Fruit fly (Drosophila melanogaster) whole organism, prepupa: ENCODE results near the gene CG9616.
A peak's percentile ranks its signal among the peaks of the same experiment; 100 is the strongest.

Source experiments
- Blimp-1 ChIP-seq: fragments of 200-800 bp; sonication (Bioruptor generic); optimal IDR thresholded peaks from 3 replicates; lab custom pipeline; 2017; ENCODE audit warnings: missing biosample characterization, missing genetic modification characterization, mild to moderate bottlenecking, moderate library complexity, missing genetic modification reagents
- CG10631 ChIP-seq: fragments of 200-800 bp; sonication (Bioruptor generic); optimal IDR thresholded peaks from 2 replicates; lab custom pipeline; 2016; ENCODE audit warnings: missing biosample characterization, missing genetic modification characterization
- CG10669 ChIP-seq: fragments of 200-800 bp; sonication (Bioruptor generic); optimal IDR thresholded peaks from 3 replicates; lab custom pipeline; 2018; ENCODE audit warnings: missing biosample characterization, mild to moderate bottlenecking, missing genetic modification characterization, moderate library complexity
- CG11294 ChIP-seq: fragments of 200-800 bp; sonication (Bioruptor generic); IDR thresholded peaks from 2 replicates; pipeline ENCODE4 v1.3.6; 2022; ENCODE audit warnings: missing biosample characterization, missing genetic modification characterization
- CG11762 ChIP-seq: fragments of 200-800 bp; sonication (Bioruptor generic); optimal IDR thresholded peaks from 3 replicates; lab custom pipeline; 2016; ENCODE audit warnings: missing biosample characterization, missing genetic modification characterization; ENCODE audit not compliant: insufficient read depth
- CG1621 ChIP-seq: fragments of 200-800 bp; sonication (Bioruptor generic); optimal IDR thresholded peaks from 3 replicates; lab custom pipeline; 2018; ENCODE audit warnings: missing biosample characterization, mild to moderate bottlenecking, missing genetic modification characterization
- CG3032 ChIP-seq: fragments of 200-800 bp; optimal IDR thresholded peaks from 2 replicates; lab custom pipeline; 2019; ENCODE audit warnings: missing biosample characterization, mild to moderate bottlenecking, missing genetic modification characterization, moderate library complexity
- CG31627 ChIP-seq: fragments of 200-800 bp; sonication (Bioruptor generic); optimal IDR thresholded peaks from 3 replicates; lab custom pipeline; 2016; ENCODE audit warnings: missing biosample characterization, missing genetic modification characterization
- CG32006 ChIP-seq: fragments of 200-800 bp; sonication (Bioruptor generic); optimal IDR thresholded peaks from 3 replicates; lab custom pipeline; 2017; ENCODE audit warnings: missing biosample characterization, mild to moderate bottlenecking, missing genetic modification characterization
- CG34406 ChIP-seq: fragments of 200-800 bp; sonication (Bioruptor generic); optimal IDR thresholded peaks from 3 replicates; lab custom pipeline; 2016; ENCODE audit warnings: missing biosample characterization, missing genetic modification characterization
- CG3919 ChIP-seq: fragments of 200-800 bp; sonication (Bioruptor generic); optimal IDR thresholded peaks from 3 replicates; lab custom pipeline; 2016; ENCODE audit warnings: missing biosample characterization, missing genetic modification characterization
- CG4318 ChIP-seq: fragments of 200-800 bp; sonication (Bioruptor generic); optimal IDR thresholded peaks from 3 replicates; lab custom pipeline; 2017; ENCODE audit warnings: missing biosample characterization, mild to moderate bottlenecking, missing genetic modification characterization
- CG6163 ChIP-seq: fragments of 200-800 bp; sonication (Bioruptor generic); IDR thresholded peaks from 3 replicates; pipeline ENCODE4 v1.3.6; 2022; ENCODE audit warnings: missing biosample characterization, missing genetic modification characterization
- CG6276 ChIP-seq: fragments of 200-800 bp; sonication (Bioruptor generic); optimal IDR thresholded peaks from 2 replicates; lab custom pipeline; 2017; ENCODE audit warnings: missing biosample characterization, mild to moderate bottlenecking, missing genetic modification characterization
- CG6808 ChIP-seq: fragments of 200-800 bp; sonication (Bioruptor generic); optimal IDR thresholded peaks from 3 replicates; lab custom pipeline; 2017; ENCODE audit warnings: missing biosample characterization, missing genetic modification characterization, mild to moderate bottlenecking, moderate library complexity, missing genetic modification reagents
- CG8119 ChIP-seq: fragments of 200-800 bp; sonication (Bioruptor generic); IDR thresholded peaks from 3 replicates; pipeline ENCODE4 v1.3.6; 2022; ENCODE audit warnings: missing biosample characterization, missing genetic modification characterization
- CG8319 ChIP-seq: fragments of 200-800 bp; sonication (Bioruptor generic); optimal IDR thresholded peaks from 3 replicates; lab custom pipeline; 2016; ENCODE audit warnings: missing biosample characterization, missing genetic modification characterization
- CG8632 ChIP-seq: fragments of 200-800 bp; sonication (Bioruptor generic); optimal IDR thresholded peaks from 3 replicates; lab custom pipeline; 2016; ENCODE audit warnings: missing biosample characterization, missing genetic modification characterization
- Eip75B ChIP-seq: fragments of 200-800 bp; sonication (Bioruptor generic); optimal IDR thresholded peaks from 3 replicates; lab custom pipeline; 2016; ENCODE audit warnings: missing biosample characterization, missing genetic modification characterization
- Eip93F ChIP-seq: fragments of 200-800 bp; sonication (Bioruptor generic); optimal IDR thresholded peaks from 2 replicates; lab custom pipeline; 2016; ENCODE audit warnings: missing biosample characterization, mild to moderate bottlenecking, missing genetic modification characterization
- Ets96B ChIP-seq: fragments of 200-800 bp; optimal IDR thresholded peaks from 2 replicates; lab custom pipeline; 2019; ENCODE audit warnings: missing biosample characterization, mild to moderate bottlenecking, missing genetic modification characterization, moderate library complexity
- Gug ChIP-seq: fragments of 200-800 bp; sonication (Bioruptor generic); IDR thresholded peaks from 2 replicates; pipeline ENCODE4 v1.3.6; 2022; ENCODE audit warnings: missing biosample characterization, missing genetic modification characterization
- Hr38 ChIP-seq: sonication (Bioruptor generic); optimal IDR thresholded peaks from 2 replicates; lab custom pipeline; 2016; ENCODE audit warnings: missing biosample characterization, missing genetic modification characterization
- Hr39 ChIP-seq: fragments of 200-800 bp; sonication (Bioruptor generic); optimal IDR thresholded peaks from 2 replicates; lab custom pipeline; 2016; ENCODE audit warnings: missing biosample characterization, missing genetic modification characterization
- Lpt ChIP-seq: fragments of 200-800 bp; sonication (Bioruptor generic); optimal IDR thresholded peaks from 3 replicates; lab custom pipeline; 2016; ENCODE audit warnings: missing biosample characterization, missing genetic modification characterization
- Met ChIP-seq: fragments of 200-800 bp; sonication (Bioruptor generic); optimal IDR thresholded peaks from 3 replicates; lab custom pipeline; 2016; ENCODE audit warnings: missing biosample characterization, missing genetic modification characterization
- OdsH ChIP-seq: fragments of 200-800 bp; sonication (Bioruptor generic); optimal IDR thresholded peaks from 3 replicates; lab custom pipeline; 2016; ENCODE audit warnings: missing biosample characterization, missing genetic modification characterization
- Smox ChIP-seq: fragments of 200-800 bp; sonication (Bioruptor generic); optimal IDR thresholded peaks from 3 replicates; lab custom pipeline; 2016; ENCODE audit warnings: missing biosample characterization, missing genetic modification characterization
- Sox102F ChIP-seq: fragments of 200-800 bp; sonication (Bioruptor generic); optimal IDR thresholded peaks from 2 replicates; lab custom pipeline; 2016; ENCODE audit warnings: missing biosample characterization, mild to moderate bottlenecking, missing genetic modification characterization
- Sox14 ChIP-seq: fragments of 200-800 bp; sonication (Bioruptor generic); optimal IDR thresholded peaks from 3 replicates; lab custom pipeline; 2016; ENCODE audit warnings: missing biosample characterization, missing genetic modification characterization
- Sox15 ChIP-seq: fragments of 200-800 bp; sonication (Bioruptor generic); optimal IDR thresholded peaks from 3 replicates; lab custom pipeline; 2016; ENCODE audit warnings: missing biosample characterization, missing genetic modification characterization
- achi ChIP-seq: fragments of 200-800 bp; sonication (Bioruptor generic); optimal IDR thresholded peaks from 3 replicates; lab custom pipeline; 2016; ENCODE audit warnings: missing biosample characterization, missing genetic modification characterization
- acj6 ChIP-seq: fragments of 200-800 bp; sonication (Bioruptor generic); optimal IDR thresholded peaks from 3 replicates; lab custom pipeline; 2016; ENCODE audit warnings: missing biosample characterization, missing genetic modification characterization
- cyc ChIP-seq: fragments of 200-800 bp; sonication (Bioruptor generic); optimal IDR thresholded peaks from 3 replicates; lab custom pipeline; 2016; ENCODE audit warnings: missing biosample characterization, missing genetic modification characterization
- dac ChIP-seq: fragments of 200-800 bp; sonication (Bioruptor generic); optimal IDR thresholded peaks from 2 replicates; lab custom pipeline; 2017; ENCODE audit warnings: missing biosample characterization, mild to moderate bottlenecking, missing genetic modification characterization
- eg ChIP-seq: fragments of 200-800 bp; sonication (Bioruptor generic); IDR thresholded peaks from 3 replicates; pipeline ENCODE4 v1.3.6; 2022; ENCODE audit warnings: missing biosample characterization, missing genetic modification characterization
- esn ChIP-seq: fragments of 200-800 bp; sonication (Bioruptor generic); optimal IDR thresholded peaks from 2 replicates; lab custom pipeline; 2016; ENCODE audit warnings: missing biosample characterization, mild to moderate bottlenecking, missing genetic modification characterization, moderate library complexity
- fd59A ChIP-seq: fragments of 200-800 bp; sonication (Bioruptor generic); optimal IDR thresholded peaks from 2 replicates; lab custom pipeline; 2017; ENCODE audit warnings: missing biosample characterization, mild to moderate bottlenecking, missing genetic modification characterization, missing genetic modification reagents
- fkh ChIP-seq: fragments of 200-800 bp; sonication (Bioruptor generic); optimal IDR thresholded peaks from 3 replicates; lab custom pipeline; 2017; ENCODE audit warnings: missing biosample characterization, mild to moderate bottlenecking, missing genetic modification characterization, moderate library complexity
- lz ChIP-seq: fragments of 200-800 bp; sonication (Bioruptor generic); optimal IDR thresholded peaks from 3 replicates; lab custom pipeline; 2016; ENCODE audit warnings: missing biosample characterization, missing genetic modification characterization
- net ChIP-seq: fragments of 200-800 bp; sonication (Bioruptor generic); optimal IDR thresholded peaks from 3 replicates; lab custom pipeline; 2016; ENCODE audit warnings: missing biosample characterization, missing genetic modification characterization
- pdm3 ChIP-seq: fragments of 200-800 bp; sonication (Bioruptor generic); optimal IDR thresholded peaks from 3 replicates; lab custom pipeline; 2016; ENCODE audit warnings: missing biosample characterization, missing genetic modification characterization
- spab ChIP-seq: fragments of 200-800 bp; sonication (Bioruptor generic); optimal IDR thresholded peaks from 2 replicates; lab custom pipeline; 2017; ENCODE audit warnings: missing biosample characterization, mild to moderate bottlenecking, missing genetic modification characterization, missing genetic modification reagents
- ss ChIP-seq, 2 experiments: fragments of 200-800 bp; sonication (Bioruptor generic); optimal IDR thresholded peaks; 2 replicates in 1 of 2; 3 replicates in 1 of 2; lab custom pipeline; 2017 to 2018; ENCODE audit warnings: mild to moderate bottlenecking in 2 of 2, missing biosample characterization in 2 of 2, missing genetic modification characterization in 2 of 2, moderate library complexity in 1 of 2
- svp ChIP-seq: fragments of 200-800 bp; sonication (Bioruptor generic); peaks from one replicate; lab custom pipeline; 2016; ENCODE audit warnings: missing biosample characterization, missing genetic modification characterization
- topi ChIP-seq: fragments of 200-800 bp; sonication (Bioruptor generic); optimal IDR thresholded peaks from 3 replicates; lab custom pipeline; 2016; ENCODE audit warnings: missing biosample characterization, missing genetic modification characterization
- vri ChIP-seq: fragments of 200-800 bp; sonication (Bioruptor generic); optimal IDR thresholded peaks from 3 replicates; lab custom pipeline; 2016; ENCODE audit warnings: missing biosample characterization, mild to moderate bottlenecking, missing genetic modification characterization

The CG9616 gene

DNA sequence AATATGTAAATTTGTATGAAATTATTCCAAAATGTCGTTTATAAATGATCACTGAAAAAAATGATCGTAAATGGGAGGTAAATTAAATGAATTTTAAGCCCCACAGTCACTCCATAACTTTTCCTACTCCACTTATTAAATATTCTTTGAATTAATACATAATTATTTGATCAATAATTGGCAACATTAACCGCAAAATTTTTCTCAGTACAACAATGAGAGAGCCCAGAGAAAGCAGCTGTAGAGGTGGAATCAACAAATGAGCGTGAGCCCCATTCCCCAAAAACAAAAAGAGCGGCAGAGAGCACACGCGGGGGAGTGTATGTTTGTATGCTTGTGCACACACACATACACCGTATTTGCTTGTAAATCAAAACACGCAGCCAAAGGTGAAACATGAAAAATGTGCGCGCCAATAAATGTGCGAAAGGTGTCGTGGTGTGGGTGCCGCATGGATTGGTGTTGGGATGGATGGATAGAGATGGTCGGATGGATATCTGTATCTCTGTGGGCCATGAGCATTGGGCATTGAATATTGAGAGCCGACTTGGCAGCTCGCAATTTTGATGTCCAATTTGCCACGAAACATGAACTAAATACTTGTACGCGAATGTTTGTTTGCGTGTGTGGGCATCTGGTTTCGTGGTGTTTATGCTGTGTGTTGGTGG lies 38.6 kb upstream of the CG9616 start (continued):
- TF ChIP-seq fd59A (GFP tag; lab: Kevin White, UChicago) (peak; percentile 95), net (GFP tag; lab: Kevin White, UChicago) (peak; percentile 98), CG3919 (GFP tag; lab: Kevin White, UChicago) (peak; percentile 99), achi (GFP tag; lab: Kevin White, UChicago) (peak; percentile 97), Smox (GFP tag; lab: Kevin White, UChicago) (peak; percentile 98), CG6163 (no peak), Lpt (GFP tag; lab: Kevin White, UChicago) (peak; percentile 98), CG11294 (GFP tag; lab: Robert Waterston, UW) (no peak), CG8319 (peak; percentile 97), spab (GFP tag; lab: Kevin White, UChicago) (peak; percentile 92), CG10631 (peak; percentile 98), CG11762 (GFP tag; lab: Kevin White, UChicago) (peak; percentile 95), esn (GFP tag; lab: Kevin White, UChicago) (peak; percentile 99), vri (GFP tag; lab: Kevin White, UChicago) (peak; percentile 95), CG31627 (peak; percentile 97)

DNA sequence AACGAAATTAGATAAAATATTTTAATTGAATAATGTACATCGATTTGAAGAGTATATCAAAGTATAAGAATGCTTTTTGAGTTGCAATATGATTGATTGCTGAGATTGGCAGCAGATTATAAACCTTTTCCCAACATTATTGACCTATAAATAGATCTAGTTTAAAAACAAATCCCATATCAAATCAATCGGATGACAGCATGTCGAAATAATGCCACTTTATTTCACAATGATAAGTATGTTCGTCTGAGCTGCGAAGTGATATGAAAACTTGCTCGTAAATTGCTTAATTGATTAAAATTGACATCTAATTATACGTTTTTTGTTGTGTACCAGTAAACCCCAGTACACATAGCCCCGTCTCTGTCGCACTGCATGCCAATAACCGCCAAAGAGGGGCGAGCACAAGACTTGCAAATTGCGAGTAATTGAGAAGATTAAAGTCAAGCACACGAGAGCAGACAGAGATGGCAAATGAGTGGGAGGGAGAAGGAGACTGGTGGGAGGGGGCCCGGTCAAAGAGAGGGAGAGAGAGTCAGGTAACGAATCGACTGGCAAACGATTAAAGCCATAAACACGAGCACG lies 37.9 kb upstream of the CG9616 start:
- TF ChIP-seq OdsH (GFP tag; lab: Kevin White, UChicago) (peak; percentile 86), CG11294 (GFP tag; lab: Robert Waterston, UW) (no peak), Sox14 (GFP tag; lab: Kevin White, UChicago) (peak; percentile 86), Sox15 (GFP tag; lab: Kevin White, UChicago) (peak; percentile 80), CG8632 (GFP tag; lab: Kevin White, UChicago) (peak; percentile 77), CG8119 (GFP tag; lab: Robert Waterston, UW) (no peak), CG32006 (GFP tag; lab: Kevin White, UChicago) (peak; percentile 91), Smox (GFP tag; lab: Kevin White, UChicago) (peak; percentile 87), Met (GFP tag; lab: Kevin White, UChicago) (peak; percentile 84), CG6276 (GFP tag; lab: Kevin White, UChicago) (peak; percentile 79), eg (GFP tag; lab: Robert Waterston, UW) (no peak), Hr38 (no peak), Gug (GFP tag; lab: Robert Waterston, UW) (no peak), svp (peak; percentile 84), CG4318 (GFP tag; lab: Kevin White, UChicago) (peak; percentile 88), pdm3 (GFP tag; lab: Kevin White, UChicago) (peak; percentile 85), cyc (GFP tag; lab: Kevin White, UChicago) (peak; percentile 73), Ets96B (tag; lab: Kevin White, UChicago) (peak; percentile 35), dac (GFP tag; lab: Kevin White, UChicago) (peak; percentile 66), CG3032 (peak; percentile 41), CG34406 (GFP tag; lab: Kevin White, UChicago) (peak; percentile 77), CG6163 (no peak), acj6 (GFP tag; lab: Kevin White, UChicago) (peak; percentile 81), Hr39 (GFP tag; lab: Kevin White, UChicago) (peak; percentile 91), CG31627 (peak; percentile 88), CG8319 (peak; percentile 45), vri (GFP tag; lab: Kevin White, UChicago) (peak; percentile 58), fd59A (GFP tag; lab: Kevin White, UChicago) (peak; percentile 41), ss (GFP tag; optimal IDR thresholded peaks at IDR 0.05; lab: Kevin White, UChicago) (peak in 1 of 2 experiments; percentile 58), topi (peak; percentile 84), Blimp-1 (no peak), Eip75B (GFP tag; lab: Kevin White, UChicago) (peak; percentile 57), lz (GFP tag; lab: Kevin White, UChicago) (peak; percentile 83), CG10669 (peak; percentile 38), CG6808 (GFP tag; lab: Kevin White, UChicago) (no peak), esn (GFP tag; lab: Kevin White, UChicago) (peak; percentile 87), CG3919 (GFP tag; lab: Kevin White, UChicago) (peak; percentile 53), Sox102F (GFP tag; lab: Kevin White, UChicago) (peak; percentile 84), fkh (GFP tag; lab: Kevin White, UChicago) (no peak), CG1621 (tag; lab: Kevin White, UChicago) (no peak), Eip93F (GFP tag; lab: Kevin White, UChicago) (no peak), net (GFP tag; lab: Kevin White, UChicago) (peak; percentile 76)
